Worm (Caenorhabditis elegans): ENCODE data around the gene nhr-19.

nhr-19 gene

DNA sequence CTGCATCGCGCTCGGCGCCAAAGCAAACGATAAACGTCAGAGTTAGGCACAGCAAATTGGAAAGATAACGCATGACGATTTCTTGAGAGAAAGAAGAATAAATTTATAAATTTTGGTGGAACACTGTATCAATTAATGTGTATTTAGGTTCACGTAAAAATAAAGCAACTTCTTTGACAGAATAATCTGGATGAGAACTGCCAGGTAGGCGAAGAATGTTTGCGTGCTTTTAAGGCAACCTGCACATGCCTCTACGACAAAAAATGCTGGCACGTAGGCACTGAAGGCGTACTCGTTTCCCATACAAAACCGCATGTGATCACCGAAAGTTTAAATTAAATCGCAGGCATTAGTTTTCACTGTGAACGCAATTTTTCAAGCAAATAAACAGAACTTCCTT lies 52.1 kb downstream of the nhr-19 start, which contains the start of gene F35H8.1:
TSS of gene F35H8.1 (minus strand) at position 101 of the 400 bp plus-strand sequence.
- TF ChIP-seq ces-1 (GFP tag; optimal IDR thresholded peaks at IDR 0.05) = no peak
- TF ChIP-seq bed-3 (GFP tag; optimal IDR thresholded peaks at IDR 0.05) = no peak

DNA sequence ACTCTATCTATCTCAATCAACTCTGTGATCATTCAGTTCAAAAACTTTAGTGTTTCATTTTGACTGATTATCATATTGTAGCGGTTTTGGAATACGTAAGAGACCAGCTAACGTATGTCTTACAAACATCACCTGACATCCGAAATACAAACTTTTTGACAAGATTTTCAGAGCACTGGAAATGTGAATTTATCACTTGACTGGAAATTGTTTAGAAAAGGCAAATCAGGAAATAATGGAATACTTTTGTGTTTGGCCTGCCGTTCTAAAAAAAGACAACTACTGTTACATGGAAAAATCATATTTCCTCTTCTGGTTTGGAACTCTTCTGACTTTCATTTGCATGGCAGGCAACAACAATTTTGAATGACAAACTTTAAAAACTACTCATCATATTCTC lies 53.8 kb downstream of the nhr-19 start, which contains the start of gene F35H8.12:
TSS of gene F35H8.12 (plus strand) at position 301 of the 400 bp plus-strand sequence.
- TF ChIP-seq elt-3 (tag; optimal IDR thresholded peaks at IDR 0.05) = no peak
- TF ChIP-seq ham-2 (GFP tag; optimal IDR thresholded peaks at IDR 0.05) = no peak
- TF ChIP-seq tbx-8 (GFP tag; optimal IDR thresholded peaks at IDR 0.05) = no peak
- TF ChIP-seq blmp-1 (tag; optimal IDR thresholded peaks at IDR 0.05) = no peak
- no peak for TF ChIP-seq nhr-2 (tag; optimal IDR thresholded peaks at IDR 0.05)
- TF ChIP-seq M03D4.4 (tag; optimal IDR thresholded peaks at IDR 0.05) = no peak
- no peak for TF ChIP-seq ceh-39 (tag; optimal IDR thresholded peaks at IDR 0.05)
- TF ChIP-seq sptf-1 (tag; optimal IDR thresholded peaks at IDR 0.05) = no peak
- TF ChIP-seq nhr-237 (tag; optimal IDR thresholded peaks at IDR 0.05) = no peak
- TF ChIP-seq ztf-11 (tag; optimal IDR thresholded peaks at IDR 0.05) = no peak
- TF ChIP-seq cnd-1 (tag; optimal IDR thresholded peaks at IDR 0.05) = no peak
- no peak for TF ChIP-seq lsy-2 (tag; optimal IDR thresholded peaks at IDR 0.05)
- TF ChIP-seq nhr-12 (tag; optimal IDR thresholded peaks at IDR 0.05) = no peak

DNA sequence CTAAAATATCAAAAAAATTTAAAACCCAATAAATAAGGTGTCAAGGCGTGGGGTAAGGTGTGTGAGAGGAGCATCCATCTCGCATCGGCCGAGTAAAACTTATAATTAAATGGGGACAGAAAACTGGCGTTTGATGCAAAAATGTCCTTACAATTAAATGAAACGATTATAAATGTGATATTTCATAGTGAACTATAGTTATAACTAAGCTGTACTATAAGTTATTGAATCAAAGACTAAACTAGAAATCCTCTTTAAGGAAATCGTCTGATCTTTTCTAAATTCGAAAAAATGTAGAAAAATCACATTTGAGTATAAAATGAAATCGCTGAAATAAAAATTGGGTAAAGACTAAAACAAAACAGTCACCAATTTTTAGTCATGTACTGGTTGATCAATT lies 54.6 kb downstream of the nhr-19 start, which contains the start of gene sra-6:
TSS of gene sra-6 (minus strand) at position 101 of the 400 bp plus-strand sequence.
- no peak for TF ChIP-seq sptf-1 (tag; optimal IDR thresholded peaks at IDR 0.05)
- TF ChIP-seq mab-5 (tag; optimal IDR thresholded peaks at IDR 0.05) = no peak
- no peak for TF ChIP-seq M03D4.4 (tag; optimal IDR thresholded peaks at IDR 0.05)
- TF ChIP-seq unc-39 (tag; optimal IDR thresholded peaks at IDR 0.05) = no peak
- TF ChIP-seq ham-2 (GFP tag; optimal IDR thresholded peaks at IDR 0.05) = no peak
- TF ChIP-seq nhr-76 (tag; optimal IDR thresholded peaks at IDR 0.05) = no peak
